Fruit fly (Drosophila melanogaster): ENCODE results near the gene CG11327.

CG11327 gene

DNA sequence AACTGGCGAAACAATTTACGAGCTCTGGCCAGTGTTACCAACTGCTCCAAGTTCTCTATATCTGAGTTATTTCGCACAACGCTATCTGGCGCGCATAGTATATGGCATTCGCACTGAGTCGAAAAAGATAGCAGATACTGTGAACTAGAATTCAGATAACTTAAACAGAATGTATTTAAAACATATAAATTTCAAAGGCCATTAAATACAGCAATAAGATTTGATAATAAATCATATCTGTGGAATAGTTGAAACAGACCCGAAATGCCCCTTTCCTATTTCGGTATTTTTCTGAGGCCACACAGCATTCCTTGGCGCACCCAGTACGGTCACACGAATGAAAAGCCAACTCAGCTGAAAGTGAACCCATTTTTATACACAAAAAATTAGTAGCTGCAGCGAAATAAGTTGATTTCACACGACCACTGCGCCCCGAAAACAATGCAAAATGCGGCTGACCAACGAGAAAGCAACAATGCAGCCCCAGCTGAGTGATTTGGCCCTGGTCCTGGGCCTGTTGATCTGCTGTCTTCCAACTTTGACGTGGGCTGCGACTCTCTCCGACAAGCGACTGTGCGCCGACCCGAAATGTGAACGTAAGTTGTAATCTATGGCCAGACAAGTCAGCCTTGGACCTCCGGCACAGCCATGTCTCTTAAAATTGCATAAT lies 37.3 kb downstream of the CG11327 start, which contains the start of the genes CG31635 and Tango1 (continued):
- TF ChIP-seq CG11085 (GFP tag; IDR thresholded peaks at IDR 0.05) (no peak), Elba2 (GFP tag; optimal IDR thresholded peaks at IDR 0.05) (peak; percentile 65), al (GFP tag; IDR thresholded peaks at IDR 0.05) (no peak), Gsc (GFP tag; IDR thresholded peaks at IDR 0.05) (no peak), lilli (GFP tag; optimal IDR thresholded peaks at IDR 0.05) (peak; percentile 14), Hand (GFP tag; optimal IDR thresholded peaks at IDR 0.05) (no peak), chinmo (GFP tag; IDR thresholded peaks at IDR 0.05; ENCODE audit: partially characterized antibody) (no peak), CG9727 (GFP tag; optimal IDR thresholded peaks at IDR 0.05) (no peak), CG3726 (GFP tag; IDR thresholded peaks at IDR 0.05) (no peak), tll (GFP tag; optimal IDR thresholded peaks at IDR 0.05) (peak in 1 of 2 experiments; percentile 2), Antp (GFP tag; optimal IDR thresholded peaks at IDR 0.05) (peak; percentile 13), Lpt (GFP tag; optimal IDR thresholded peaks at IDR 0.05) (no peak)

DNA sequence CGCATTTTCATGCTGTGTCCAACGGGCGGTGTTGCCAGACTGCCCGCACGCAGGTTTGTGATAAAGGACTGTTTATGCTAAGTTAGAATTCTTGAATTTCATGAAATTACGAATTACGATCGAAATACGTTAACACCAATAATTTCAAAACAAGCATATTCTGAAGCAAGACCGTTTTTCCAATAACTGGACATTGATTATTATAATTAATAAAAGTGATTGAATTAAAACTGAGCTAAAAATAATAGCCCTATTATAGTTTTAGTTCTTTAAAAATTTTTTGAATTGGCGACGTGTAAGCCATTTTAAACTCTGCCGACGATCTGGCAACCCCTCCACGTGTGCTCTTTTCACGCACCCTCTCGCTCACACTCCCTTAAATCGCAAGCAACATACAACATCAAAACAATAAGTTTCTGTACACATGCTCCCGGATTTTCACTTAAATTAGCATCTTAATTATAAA lies 38.3 kb downstream of the CG11327 start:
- peak; percentile 78 for TF ChIP-seq ap (GFP tag; IDR thresholded peaks at IDR 0.05)
- TF ChIP-seq nau (GFP tag; optimal IDR thresholded peaks at IDR 0.05) = peak; percentile 93
- peak; percentile 92 for TF ChIP-seq HLH54F (GFP tag; optimal IDR thresholded peaks at IDR 0.05)
- TF ChIP-seq Ets65A (GFP tag) = peak; percentile 98
- TF ChIP-seq CG11398 (GFP tag; optimal IDR thresholded peaks at IDR 0.05) = peak; percentile 75
- TF ChIP-seq sisA (GFP tag; IDR thresholded peaks at IDR 0.05) = peak; percentile 88
- peak; percentile 88 for TF ChIP-seq CG11247 (GFP tag; IDR thresholded peaks at IDR 0.05)
- TF ChIP-seq CG17328 (GFP tag; IDR thresholded peaks at IDR 0.05) = peak; percentile 88
- TF ChIP-seq CG10543 (GFP tag; optimal IDR thresholded peaks at IDR 0.05) = peak; percentile 97
- peak; percentile 91 for TF ChIP-seq CG7372 (GFP tag; IDR thresholded peaks at IDR 0.05)
- peak; percentile 90 for TF ChIP-seq psq (GFP tag; optimal IDR thresholded peaks at IDR 0.05)
- peak; percentile 88 for TF ChIP-seq CG33213 (GFP tag; optimal IDR thresholded peaks at IDR 0.05)
- TF ChIP-seq sob (GFP tag; IDR thresholded peaks at IDR 0.05) = peak; percentile 92
- TF ChIP-seq CG1792 (GFP tag; optimal IDR thresholded peaks at IDR 0.05) = peak; percentile 83
- peak; percentile 95 for TF ChIP-seq Mad (GFP tag; optimal IDR thresholded peaks at IDR 0.05)
- TF ChIP-seq Nf-YA (GFP tag; IDR thresholded peaks at IDR 0.05) = peak; percentile 65
- peak; percentile 90 for TF ChIP-seq zfh1 (GFP tag; IDR thresholded peaks at IDR 0.05)
- peak; percentile 78; the same call in 2 of the 3 replicates for TF ChIP-seq C15 (GFP tag; IDR thresholded peaks at IDR 0.05)
- TF ChIP-seq ranshi (GFP tag; IDR thresholded peaks at IDR 0.05) = peak; percentile 92
- TF ChIP-seq crc (GFP tag; optimal IDR thresholded peaks at IDR 0.05) = peak; percentile 80
- TF ChIP-seq CG4360 (GFP tag; IDR thresholded peaks at IDR 0.05) = no peak; the same call in 1 of the 2 replicates
- TF ChIP-seq caup (GFP tag; optimal IDR thresholded peaks at IDR 0.05; ENCODE audit: severe bottlenecking) = peak; percentile 96
- peak; percentile 90 for TF ChIP-seq rib (GFP tag; IDR thresholded peaks at IDR 0.05)
- TF ChIP-seq CG9609 (GFP tag; optimal IDR thresholded peaks at IDR 0.05) = peak; percentile 86
- no peak for TF ChIP-seq Hey (tag; optimal IDR thresholded peaks at IDR 0.05)
- TF ChIP-seq CG17361 (GFP tag; IDR thresholded peaks at IDR 0.05) = peak; percentile 97
- peak; percentile 89 for TF ChIP-seq CG1529 (GFP tag; optimal IDR thresholded peaks at IDR 0.05)
- peak; percentile 80 for TF ChIP-seq CG6272 (GFP tag; IDR thresholded peaks at IDR 0.05)
- peak; percentile 90 for TF ChIP-seq CG10462 (GFP tag; optimal IDR thresholded peaks at IDR 0.05)
- peak; percentile 91 for TF ChIP-seq CG3407 (GFP tag; optimal IDR thresholded peaks at IDR 0.05)
- TF ChIP-seq CG2202 (tag; optimal IDR thresholded peaks at IDR 0.05) = peak; percentile 84
- peak; percentile 87 for TF ChIP-seq mirr (GFP tag; optimal IDR thresholded peaks at IDR 0.05)
- peak; percentile 82 for TF ChIP-seq Lim3 (GFP tag; IDR thresholded peaks at IDR 0.05)
- no peak for TF ChIP-seq CG34224 (GFP tag; IDR thresholded peaks at IDR 0.05; ENCODE audit: partially characterized antibody)
- peak; percentile 66 for TF ChIP-seq Sin3A (optimal IDR thresholded peaks at IDR 0.05)
- TF ChIP-seq Tbp (GFP tag; optimal IDR thresholded peaks at IDR 0.05) = no peak
- TF ChIP-seq Abd-B (GFP tag; optimal IDR thresholded peaks at IDR 0.05) = peak; percentile 95
- TF ChIP-seq CG9215 (GFP tag; IDR thresholded peaks at IDR 0.05) = peak; percentile 93
- peak; percentile 94 for TF ChIP-seq org-1 (GFP tag; optimal IDR thresholded peaks at IDR 0.05)

Data from whole organism, embryonic.